Fruit fly (Drosophila melanogaster) whole organism, pupa: ENCODE data around the gene Ugalt.

Experiments used
- CG10348 ChIP-seq: fragments of 200-800 bp; sonication (Bioruptor generic); IDR thresholded peaks from 2 replicates; pipeline ENCODE4 v1.3.6; 2022; ENCODE audit warnings: missing biosample characterization, missing genetic modification characterization
- CG12605 ChIP-seq: fragments of 200-800 bp; sonication (Bioruptor generic); IDR thresholded peaks from 2 replicates; pipeline ENCODE4 v1.3.6; 2022; ENCODE audit warnings: missing biosample characterization, missing genetic modification characterization
- CG13204 ChIP-seq: fragments of 200-800 bp; sonication (Bioruptor generic); optimal IDR thresholded peaks from 2 replicates; lab custom pipeline; 2018; ENCODE audit warnings: missing biosample characterization, mild to moderate bottlenecking, missing genetic modification characterization, moderate library complexity
- CG14655 ChIP-seq: fragments of 200-800 bp; sonication (Bioruptor generic); optimal IDR thresholded peaks from 3 replicates; lab custom pipeline; 2017; ENCODE audit warnings: mild to moderate bottlenecking, missing biosample characterization, missing genetic modification reagents, missing genetic modification characterization
- CG15710 ChIP-seq: fragments of 200-800 bp; sonication (Bioruptor generic); optimal IDR thresholded peaks from 2 replicates; lab custom pipeline; 2018; ENCODE audit warnings: missing biosample characterization, mild to moderate bottlenecking, missing genetic modification characterization, moderate library complexity
- CG32121 ChIP-seq: fragments of 200-800 bp; sonication (Bioruptor generic); IDR thresholded peaks from 2 replicates; pipeline ENCODE4 v1.3.6; 2022; ENCODE audit warnings: missing biosample characterization, missing genetic modification characterization
- CG34367 ChIP-seq: fragments of 200-800 bp; sonication (Bioruptor generic); optimal IDR thresholded peaks from 2 replicates; lab custom pipeline; 2018; ENCODE audit warnings: missing biosample characterization, mild to moderate bottlenecking, missing genetic modification characterization
- CG4496 ChIP-seq: fragments of 200-800 bp; sonication (Bioruptor generic); IDR thresholded peaks from 3 replicates; pipeline ENCODE4 v1.3.6; 2022; ENCODE audit warnings: missing biosample characterization, missing genetic modification characterization
- CG8159 ChIP-seq: fragments of 200-800 bp; sonication (Bioruptor generic); optimal IDR thresholded peaks from 3 replicates; lab custom pipeline; 2018; ENCODE audit warnings: missing biosample characterization, mild to moderate bottlenecking, missing genetic modification characterization, moderate library complexity
- CG8301 ChIP-seq: fragments of 200-800 bp; sonication (Bioruptor generic); optimal IDR thresholded peaks from 2 replicates; lab custom pipeline; 2018; ENCODE audit warnings: missing biosample characterization, mild to moderate bottlenecking, missing genetic modification characterization
- CG9948 ChIP-seq: fragments of 200-800 bp; sonication (Bioruptor generic); optimal IDR thresholded peaks from 2 replicates; lab custom pipeline; 2018; ENCODE audit warnings: missing biosample characterization, mild to moderate bottlenecking, missing genetic modification characterization, moderate library complexity
- D1 ChIP-seq: fragments of 200-800 bp; sonication (Bioruptor generic); optimal IDR thresholded peaks from 2 replicates; lab custom pipeline; 2018; ENCODE audit warnings: missing biosample characterization, mild to moderate bottlenecking, missing genetic modification characterization, moderate library complexity
- EcR ChIP-seq: fragments of 200-800 bp; sonication (Bioruptor generic); optimal IDR thresholded peaks from 3 replicates; lab custom pipeline; 2019; ENCODE audit warnings: missing biosample characterization, missing genetic modification characterization, mild to moderate bottlenecking, moderate library complexity, missing genetic modification reagents
- Ets98B ChIP-seq: fragments of 200-800 bp; sonication (Bioruptor generic); IDR thresholded peaks from 2 replicates; pipeline ENCODE4 v1.3.6; 2022; ENCODE audit warnings: missing biosample characterization, missing genetic modification characterization
- Pif1A ChIP-seq: fragments of 200-800 bp; sonication (Bioruptor generic); optimal IDR thresholded peaks from 3 replicates; lab custom pipeline; 2016; ENCODE audit warnings: missing biosample characterization, missing genetic modification characterization
- Pif1B ChIP-seq: fragments of 200-800 bp; sonication (Bioruptor generic); optimal IDR thresholded peaks from 3 replicates; lab custom pipeline; 2016; ENCODE audit warnings: missing biosample characterization, missing genetic modification characterization
- Snoo ChIP-seq: fragments of 200-800 bp; sonication (Bioruptor generic); optimal IDR thresholded peaks from 3 replicates; lab custom pipeline; 2017; ENCODE audit warnings: missing biosample characterization, mild to moderate bottlenecking, missing genetic modification characterization, inconsistent platforms
- fd96Ca ChIP-seq: fragments of 200-800 bp; sonication (Bioruptor generic); IDR thresholded peaks from 3 replicates; pipeline ENCODE4 v1.3.6; 2022; ENCODE audit warnings: missing biosample characterization, missing genetic modification characterization
- gl ChIP-seq: fragments of 200-800 bp; sonication (Bioruptor generic); optimal IDR thresholded peaks from 2 replicates; lab custom pipeline; 2018; ENCODE audit warnings: missing biosample characterization, mild to moderate bottlenecking, missing genetic modification characterization
- rn ChIP-seq: fragments of 200-800 bp; sonication (Bioruptor generic); IDR thresholded peaks from 2 replicates; pipeline ENCODE4 v1.3.6; 2022; ENCODE audit warnings: missing biosample characterization, missing genetic modification characterization

The Ugalt gene

DNA sequence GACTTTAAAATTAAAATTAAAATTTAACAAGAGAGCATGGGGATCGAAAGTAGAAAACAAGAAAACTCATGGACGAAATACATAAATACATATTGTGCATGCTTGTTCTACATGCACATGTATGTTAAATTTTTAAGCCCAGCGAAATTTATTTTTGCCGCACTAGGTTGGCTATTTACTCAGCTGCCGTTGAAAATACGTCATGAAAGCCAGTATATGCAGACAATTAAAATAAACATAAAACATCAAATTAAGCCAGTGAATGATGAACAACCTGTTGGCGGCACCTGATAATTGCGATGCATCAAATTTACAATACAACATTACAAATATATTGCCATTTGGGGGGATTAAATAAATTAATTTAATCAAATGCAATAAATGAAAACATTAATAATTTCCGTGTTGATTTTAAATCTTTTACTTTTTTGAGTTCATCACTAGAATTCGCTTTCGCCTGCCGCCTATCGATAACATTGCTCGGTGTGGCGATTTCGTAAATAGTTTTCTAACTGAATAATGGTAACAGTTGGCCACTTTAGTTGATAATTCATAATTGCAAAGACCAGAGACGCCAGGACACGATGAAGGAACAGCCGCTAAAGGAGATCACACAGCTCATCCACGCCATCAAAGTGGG is 602 bp upstream of the Ugalt start, which contains the start of gene eIF2Bbeta:
Gene eIF2Bbeta, plus strand, starts transcription at position 438 of the 640 bp plus-strand sequence.
- TF ChIP-seq CG15710 (no peak), CG8301 (tag; lab: Kevin White, UChicago) (no peak), Snoo (tag; lab: Kevin White, UChicago) (no peak)

DNA sequence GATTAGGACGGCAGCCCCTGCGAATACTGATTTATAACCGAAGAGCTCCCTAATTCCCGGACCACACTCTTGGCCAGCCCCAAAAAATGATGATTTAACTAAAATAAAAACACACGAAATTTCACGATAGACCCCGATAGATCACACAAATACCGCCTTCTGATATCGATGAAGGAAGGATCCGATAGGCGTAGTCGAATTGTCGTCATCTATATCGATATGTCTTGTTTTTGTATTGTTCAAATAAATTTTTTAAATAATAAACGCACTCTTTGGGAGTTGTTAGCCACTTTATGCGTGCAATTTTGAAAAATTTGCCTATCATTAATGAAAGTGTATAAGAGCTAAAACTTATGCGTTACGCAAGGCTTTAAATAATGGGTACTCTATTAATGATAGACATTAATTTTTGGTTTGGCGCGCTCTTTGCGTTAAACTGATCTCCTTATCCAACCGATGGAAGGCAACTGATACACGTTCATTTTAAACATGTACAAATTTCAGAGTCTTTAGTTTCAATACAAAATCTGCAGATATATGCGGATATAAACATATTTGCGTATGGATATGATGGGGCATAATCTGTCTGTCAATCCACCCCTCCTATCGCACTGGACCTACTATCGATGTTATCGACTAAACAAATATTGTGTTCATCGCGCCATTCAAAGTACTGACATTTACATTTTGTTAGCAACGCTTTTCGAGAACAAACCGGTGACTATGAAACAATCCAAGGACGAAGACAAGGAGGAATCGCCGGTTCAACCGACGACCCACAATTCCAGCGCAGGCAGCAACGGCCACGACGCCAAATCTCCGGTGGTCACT is 5.4 kb downstream of the Ugalt start, which contains the start of the genes Spg7 and Lint-O:
Gene Spg7, minus strand, starts transcription at position 148 of the 831 bp plus-strand sequence.
Gene Lint-O, plus strand, starts transcription at position 638 of the 831 bp plus-strand sequence.
- TF ChIP-seq fd96Ca (GFP tag; lab: Robert Waterston, UW) (no peak), gl (tag; lab: Kevin White, UChicago) (no peak), Pif1B (GFP tag; lab: Kevin White, UChicago) (no peak), CG9948 (tag; lab: Kevin White, UChicago) (no peak), D1 (tag; lab: Kevin White, UChicago) (no peak), rn (GFP tag; lab: Robert Waterston, UW) (no peak), CG10348 (no peak)

DNA sequence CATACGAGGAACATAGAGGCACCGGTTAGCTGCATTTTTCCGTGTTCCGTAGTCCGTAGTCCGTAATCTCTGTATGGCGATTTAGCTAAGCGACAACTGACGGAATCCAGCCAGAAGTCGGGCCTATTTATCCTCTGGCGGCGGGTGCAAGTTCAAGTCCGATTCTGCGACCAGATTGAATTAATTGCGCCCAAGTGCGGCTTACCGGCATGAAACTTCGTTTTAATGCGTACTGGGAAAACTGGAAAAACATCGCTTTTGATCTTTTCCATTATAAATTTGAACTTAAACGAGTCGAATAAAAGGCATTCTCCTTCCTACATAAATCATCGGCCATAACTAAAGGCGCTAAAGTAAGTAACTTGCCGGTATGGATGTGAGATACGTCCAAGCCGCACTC is 9.9 kb downstream of the Ugalt start, which contains the start of gene dyw:
Gene dyw, minus strand, starts transcription at position 101 of the 400 bp plus-strand sequence.
- no peak for TF ChIP-seq rn (GFP tag; lab: Robert Waterston, UW)
- TF ChIP-seq CG8301 (tag; lab: Kevin White, UChicago) = no peak
- TF ChIP-seq CG8159 (tag; lab: Kevin White, UChicago) = no peak
- TF ChIP-seq Pif1A = no peak
- TF ChIP-seq Ets98B (GFP tag; lab: Robert Waterston, UW) = no peak
- no peak for TF ChIP-seq gl (tag; lab: Kevin White, UChicago)
- no peak for TF ChIP-seq CG14655 (GFP tag; lab: Kevin White, UChicago)
- no peak for TF ChIP-seq CG12605 (GFP tag; lab: Robert Waterston, UW)
- no peak for TF ChIP-seq Snoo (tag; lab: Kevin White, UChicago)
- TF ChIP-seq D1 (tag; lab: Kevin White, UChicago) = no peak
- no peak for TF ChIP-seq CG10348

DNA sequence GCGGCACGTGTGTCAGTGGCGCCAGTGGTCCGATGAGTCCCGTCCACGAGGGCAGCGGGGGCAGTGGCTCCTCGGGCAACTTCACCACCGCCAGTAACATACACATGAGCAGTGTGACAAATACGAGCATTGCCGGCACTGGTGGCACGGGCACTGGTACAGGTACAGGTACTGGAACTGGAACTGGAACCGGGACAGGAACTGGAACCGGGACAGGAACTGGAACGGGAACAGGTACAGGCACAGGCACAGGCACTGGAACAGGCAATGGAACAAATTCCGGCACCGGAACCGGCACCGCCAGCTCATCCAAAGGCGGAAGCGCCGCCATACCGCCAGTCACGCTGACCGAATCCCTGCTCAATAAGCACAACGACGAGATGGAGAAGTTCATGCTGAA is 13.3 kb downstream of the Ugalt start:
- no peak for TF ChIP-seq CG9948 (tag; lab: Kevin White, UChicago)
- no peak for TF ChIP-seq gl (tag; lab: Kevin White, UChicago)
- no peak for TF ChIP-seq Snoo (tag; lab: Kevin White, UChicago)
- TF ChIP-seq Ets98B (GFP tag; lab: Robert Waterston, UW) = no peak
- no peak for TF ChIP-seq Pif1B (GFP tag; lab: Kevin White, UChicago)
- no peak for TF ChIP-seq CG13204 (GFP tag; lab: Kevin White, UChicago)
- no peak for TF ChIP-seq CG4496 (GFP tag; lab: Robert Waterston, UW)
- no peak for TF ChIP-seq CG15710
- TF ChIP-seq CG8159 (tag; lab: Kevin White, UChicago) = no peak
- TF ChIP-seq CG34367 (tag; lab: Kevin White, UChicago) = no peak
- TF ChIP-seq CG10348 = no peak
- TF ChIP-seq EcR (GFP tag; lab: Kevin White, UChicago) = no peak
- no peak for TF ChIP-seq fd96Ca (GFP tag; lab: Robert Waterston, UW)
- TF ChIP-seq Pif1A = no peak

DNA sequence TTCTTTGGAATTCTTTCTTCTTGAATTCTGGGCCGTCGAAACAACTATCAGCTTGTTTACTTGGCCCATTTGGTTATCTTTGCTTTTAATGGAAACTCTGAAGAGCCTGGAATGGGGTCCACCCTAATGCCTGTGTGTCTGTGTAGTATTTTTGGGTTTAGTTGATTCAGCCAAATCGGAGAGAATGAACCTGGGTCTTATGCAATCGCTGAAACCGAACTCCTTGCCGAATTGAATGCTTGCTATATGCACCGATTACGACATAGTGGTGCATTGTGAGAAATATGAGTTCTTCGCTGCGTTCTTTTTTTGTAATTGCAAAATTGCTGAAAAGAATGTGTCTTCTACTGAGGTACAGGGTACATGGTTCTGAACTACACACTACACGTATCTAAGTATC is 16.7 kb downstream of the Ugalt start:
- TF ChIP-seq CG8159 (tag; lab: Kevin White, UChicago) (peak; percentile 11), CG8301 (tag; lab: Kevin White, UChicago) (no peak), D1 (tag; lab: Kevin White, UChicago) (no peak), CG32121 (GFP tag; lab: Robert Waterston, UW) (no peak), Ets98B (GFP tag; lab: Robert Waterston, UW) (no peak)

DNA sequence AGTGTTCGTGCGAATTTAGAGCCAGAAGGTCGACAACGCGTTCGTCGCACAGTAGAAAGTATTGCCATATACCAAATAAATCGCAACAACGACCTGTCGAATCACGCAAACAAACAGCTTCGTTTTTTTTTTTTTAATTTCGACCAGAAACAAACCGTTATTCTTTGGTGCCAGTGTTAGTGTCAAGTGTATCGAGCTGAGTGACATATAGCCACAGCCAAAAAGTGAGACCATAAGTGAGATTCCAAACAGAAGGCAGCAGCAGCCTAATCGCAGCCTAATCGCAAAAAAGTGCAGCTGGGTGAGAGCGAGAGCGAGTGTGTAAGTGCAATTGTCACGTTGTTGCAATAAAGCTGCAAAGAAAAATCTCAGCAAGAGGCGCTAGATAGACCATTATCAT is 18.1 kb downstream of the Ugalt start, which contains the start of gene per:
Gene per, plus strand, starts transcription at position 1 of the 400 bp plus-strand sequence.
- TF ChIP-seq CG4496 (GFP tag; lab: Robert Waterston, UW) = no peak
- TF ChIP-seq CG15710 = no peak
- TF ChIP-seq D1 (tag; lab: Kevin White, UChicago) = no peak
- TF ChIP-seq CG10348 = no peak
- TF ChIP-seq Snoo (tag; lab: Kevin White, UChicago) = no peak
- no peak for TF ChIP-seq fd96Ca (GFP tag; lab: Robert Waterston, UW)
- no peak for TF ChIP-seq Pif1B (GFP tag; lab: Kevin White, UChicago)
- TF ChIP-seq Ets98B (GFP tag; lab: Robert Waterston, UW) = no peak
- TF ChIP-seq Pif1A = no peak
- no peak for TF ChIP-seq rn (GFP tag; lab: Robert Waterston, UW)
- TF ChIP-seq CG12605 (GFP tag; lab: Robert Waterston, UW) = no peak
- no peak for TF ChIP-seq CG14655 (GFP tag; lab: Kevin White, UChicago)
- TF ChIP-seq, all 21 proteins: peak for 0
